Fruit fly (Drosophila melanogaster) S2 (cell line): ENCODE data around the gene RpS10b.

ENCODE experiments used
- CG8478 ChIP-seq: fragments of >200 bp; optimal IDR thresholded peaks from 2 replicates; lab custom pipeline; 2018
- CTCF ChIP-seq, 2 experiments: fragments of >200 bp; optimal IDR thresholded peaks; 2 replicates each; lab custom pipeline; 2018

DNA sequence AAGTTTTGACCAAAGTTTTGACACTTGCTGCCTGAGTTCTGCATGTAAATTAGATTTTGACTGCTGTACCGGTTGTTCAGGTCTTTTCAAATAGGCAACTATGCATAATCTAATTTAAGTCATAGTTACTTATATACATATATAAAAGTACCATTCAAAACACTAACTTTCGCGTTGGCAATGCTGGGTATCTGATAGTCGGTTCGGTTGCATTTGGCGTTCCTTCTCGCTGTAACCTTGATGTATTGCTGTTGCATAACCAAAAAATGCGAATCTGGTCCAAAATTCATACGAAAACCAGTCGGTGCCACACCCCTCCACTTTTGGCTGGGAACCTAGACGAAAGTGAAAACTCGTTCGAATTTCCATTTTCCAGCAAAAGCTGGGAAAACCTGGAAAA, 15.1 kb upstream of the RpS10b start:
- TF ChIP-seq CG8478 (lab: Kevin White, UChicago): no peak
- no peak for TF ChIP-seq CTCF (optimal IDR thresholded peaks at IDR 0.05; lab: Kevin White, UChicago)
